Fruit fly (Drosophila melanogaster) whole organism, prepupa: ENCODE results near the gene S-Lap1.

Experiments
- Blimp-1 ChIP-seq: fragments of 200-800 bp; sonication (Bioruptor generic); optimal IDR thresholded peaks from 3 replicates; lab custom pipeline; 2017; ENCODE audit warnings: missing biosample characterization, missing genetic modification characterization, mild to moderate bottlenecking, moderate library complexity, missing genetic modification reagents
- CG10631 ChIP-seq: fragments of 200-800 bp; sonication (Bioruptor generic); optimal IDR thresholded peaks from 2 replicates; lab custom pipeline; 2016; ENCODE audit warnings: missing biosample characterization, missing genetic modification characterization
- CG10669 ChIP-seq: fragments of 200-800 bp; sonication (Bioruptor generic); optimal IDR thresholded peaks from 3 replicates; lab custom pipeline; 2018; ENCODE audit warnings: missing biosample characterization, mild to moderate bottlenecking, missing genetic modification characterization, moderate library complexity
- CG15336 ChIP-seq: fragments of 200-800 bp; sonication (Bioruptor generic); IDR thresholded peaks from 2 replicates; pipeline ENCODE4 v1.3.6; 2022; ENCODE audit warnings: missing biosample characterization, missing genetic modification characterization
- CG3032 ChIP-seq: fragments of 200-800 bp; optimal IDR thresholded peaks from 2 replicates; lab custom pipeline; 2019; ENCODE audit warnings: missing biosample characterization, mild to moderate bottlenecking, missing genetic modification characterization, moderate library complexity
- CG32006 ChIP-seq: fragments of 200-800 bp; sonication (Bioruptor generic); optimal IDR thresholded peaks from 3 replicates; lab custom pipeline; 2017; ENCODE audit warnings: missing biosample characterization, mild to moderate bottlenecking, missing genetic modification characterization
- CG34406 ChIP-seq: fragments of 200-800 bp; sonication (Bioruptor generic); optimal IDR thresholded peaks from 3 replicates; lab custom pipeline; 2016; ENCODE audit warnings: missing biosample characterization, missing genetic modification characterization
- CG3919 ChIP-seq: fragments of 200-800 bp; sonication (Bioruptor generic); optimal IDR thresholded peaks from 3 replicates; lab custom pipeline; 2016; ENCODE audit warnings: missing biosample characterization, missing genetic modification characterization
- CG4318 ChIP-seq: fragments of 200-800 bp; sonication (Bioruptor generic); optimal IDR thresholded peaks from 3 replicates; lab custom pipeline; 2017; ENCODE audit warnings: missing biosample characterization, mild to moderate bottlenecking, missing genetic modification characterization
- CG6163 ChIP-seq: fragments of 200-800 bp; sonication (Bioruptor generic); IDR thresholded peaks from 3 replicates; pipeline ENCODE4 v1.3.6; 2022; ENCODE audit warnings: missing biosample characterization, missing genetic modification characterization
- CG6808 ChIP-seq: fragments of 200-800 bp; sonication (Bioruptor generic); optimal IDR thresholded peaks from 3 replicates; lab custom pipeline; 2017; ENCODE audit warnings: missing biosample characterization, missing genetic modification characterization, mild to moderate bottlenecking, moderate library complexity, missing genetic modification reagents
- CG6854 ChIP-seq: fragments of 200-800 bp; sonication (Bioruptor generic); optimal IDR thresholded peaks from 2 replicates; lab custom pipeline; 2017; ENCODE audit warnings: missing biosample characterization, mild to moderate bottlenecking, missing genetic modification characterization
- CG7368 ChIP-seq: fragments of 200-800 bp; sonication (Bioruptor generic); optimal IDR thresholded peaks from 3 replicates; lab custom pipeline; 2016; ENCODE audit warnings: missing biosample characterization, missing genetic modification characterization
- CG8119 ChIP-seq: fragments of 200-800 bp; sonication (Bioruptor generic); IDR thresholded peaks from 3 replicates; pipeline ENCODE4 v1.3.6; 2022; ENCODE audit warnings: missing biosample characterization, missing genetic modification characterization
- CG8632 ChIP-seq: fragments of 200-800 bp; sonication (Bioruptor generic); optimal IDR thresholded peaks from 3 replicates; lab custom pipeline; 2016; ENCODE audit warnings: missing biosample characterization, missing genetic modification characterization
- CG9139 ChIP-seq: fragments of 200-800 bp; sonication (Bioruptor generic); optimal IDR thresholded peaks from 3 replicates; lab custom pipeline; 2017; ENCODE audit warnings: missing biosample characterization, mild to moderate bottlenecking, missing genetic modification characterization
- Eip75B ChIP-seq: fragments of 200-800 bp; sonication (Bioruptor generic); optimal IDR thresholded peaks from 3 replicates; lab custom pipeline; 2016; ENCODE audit warnings: missing biosample characterization, missing genetic modification characterization
- Eip78C ChIP-seq: fragments of 200-800 bp; sonication (Bioruptor generic); peaks from one replicate; lab custom pipeline; 2016; ENCODE audit warnings: missing biosample characterization, missing genetic modification characterization
- Eip93F ChIP-seq: fragments of 200-800 bp; sonication (Bioruptor generic); optimal IDR thresholded peaks from 2 replicates; lab custom pipeline; 2016; ENCODE audit warnings: missing biosample characterization, mild to moderate bottlenecking, missing genetic modification characterization
- Ets96B ChIP-seq: fragments of 200-800 bp; optimal IDR thresholded peaks from 2 replicates; lab custom pipeline; 2019; ENCODE audit warnings: missing biosample characterization, mild to moderate bottlenecking, missing genetic modification characterization, moderate library complexity
- Hr38 ChIP-seq: sonication (Bioruptor generic); optimal IDR thresholded peaks from 2 replicates; lab custom pipeline; 2016; ENCODE audit warnings: missing biosample characterization, missing genetic modification characterization
- Hr4 ChIP-seq: fragments of 200-800 bp; sonication (Bioruptor generic); optimal IDR thresholded peaks from 3 replicates; lab custom pipeline; 2016; ENCODE audit warnings: missing biosample characterization, missing genetic modification characterization
- Met ChIP-seq: fragments of 200-800 bp; sonication (Bioruptor generic); optimal IDR thresholded peaks from 3 replicates; lab custom pipeline; 2016; ENCODE audit warnings: missing biosample characterization, missing genetic modification characterization
- Sox14 ChIP-seq: fragments of 200-800 bp; sonication (Bioruptor generic); optimal IDR thresholded peaks from 3 replicates; lab custom pipeline; 2016; ENCODE audit warnings: missing biosample characterization, missing genetic modification characterization
- Sox15 ChIP-seq: fragments of 200-800 bp; sonication (Bioruptor generic); optimal IDR thresholded peaks from 3 replicates; lab custom pipeline; 2016; ENCODE audit warnings: missing biosample characterization, missing genetic modification characterization
- achi ChIP-seq: fragments of 200-800 bp; sonication (Bioruptor generic); optimal IDR thresholded peaks from 3 replicates; lab custom pipeline; 2016; ENCODE audit warnings: missing biosample characterization, missing genetic modification characterization
- acj6 ChIP-seq: fragments of 200-800 bp; sonication (Bioruptor generic); optimal IDR thresholded peaks from 3 replicates; lab custom pipeline; 2016; ENCODE audit warnings: missing biosample characterization, missing genetic modification characterization
- cyc ChIP-seq: fragments of 200-800 bp; sonication (Bioruptor generic); optimal IDR thresholded peaks from 3 replicates; lab custom pipeline; 2016; ENCODE audit warnings: missing biosample characterization, missing genetic modification characterization
- dac ChIP-seq: fragments of 200-800 bp; sonication (Bioruptor generic); optimal IDR thresholded peaks from 2 replicates; lab custom pipeline; 2017; ENCODE audit warnings: missing biosample characterization, mild to moderate bottlenecking, missing genetic modification characterization
- eg ChIP-seq: fragments of 200-800 bp; sonication (Bioruptor generic); IDR thresholded peaks from 3 replicates; pipeline ENCODE4 v1.3.6; 2022; ENCODE audit warnings: missing biosample characterization, missing genetic modification characterization
- esn ChIP-seq: fragments of 200-800 bp; sonication (Bioruptor generic); optimal IDR thresholded peaks from 2 replicates; lab custom pipeline; 2016; ENCODE audit warnings: missing biosample characterization, mild to moderate bottlenecking, missing genetic modification characterization, moderate library complexity
- fd59A ChIP-seq: fragments of 200-800 bp; sonication (Bioruptor generic); optimal IDR thresholded peaks from 2 replicates; lab custom pipeline; 2017; ENCODE audit warnings: missing biosample characterization, mild to moderate bottlenecking, missing genetic modification characterization, missing genetic modification reagents
- fd85E ChIP-seq: fragments of 200-800 bp; sonication (Bioruptor generic); optimal IDR thresholded peaks from 3 replicates; lab custom pipeline; 2016; ENCODE audit warnings: missing biosample characterization, missing genetic modification characterization
- fkh ChIP-seq: fragments of 200-800 bp; sonication (Bioruptor generic); optimal IDR thresholded peaks from 3 replicates; lab custom pipeline; 2017; ENCODE audit warnings: missing biosample characterization, mild to moderate bottlenecking, missing genetic modification characterization, moderate library complexity
- lz ChIP-seq: fragments of 200-800 bp; sonication (Bioruptor generic); optimal IDR thresholded peaks from 3 replicates; lab custom pipeline; 2016; ENCODE audit warnings: missing biosample characterization, missing genetic modification characterization
- net ChIP-seq: fragments of 200-800 bp; sonication (Bioruptor generic); optimal IDR thresholded peaks from 3 replicates; lab custom pipeline; 2016; ENCODE audit warnings: missing biosample characterization, missing genetic modification characterization
- pdm3 ChIP-seq: fragments of 200-800 bp; sonication (Bioruptor generic); optimal IDR thresholded peaks from 3 replicates; lab custom pipeline; 2016; ENCODE audit warnings: missing biosample characterization, missing genetic modification characterization
- salr ChIP-seq, 2 experiments: fragments of 200-800 bp; sonication (Bioruptor generic); optimal IDR thresholded peaks; 3 replicates each; lab custom pipeline; 2016 to 2018; ENCODE audit warnings: missing biosample characterization in 2 of 2, missing genetic modification characterization in 2 of 2, mild to moderate bottlenecking in 1 of 2
- spab ChIP-seq: fragments of 200-800 bp; sonication (Bioruptor generic); optimal IDR thresholded peaks from 2 replicates; lab custom pipeline; 2017; ENCODE audit warnings: missing biosample characterization, mild to moderate bottlenecking, missing genetic modification characterization, missing genetic modification reagents
- ss ChIP-seq, 2 experiments: fragments of 200-800 bp; sonication (Bioruptor generic); optimal IDR thresholded peaks; 2 replicates in 1 of 2; 3 replicates in 1 of 2; lab custom pipeline; 2017 to 2018; ENCODE audit warnings: mild to moderate bottlenecking in 2 of 2, missing biosample characterization in 2 of 2, missing genetic modification characterization in 2 of 2, moderate library complexity in 1 of 2
- svp ChIP-seq: fragments of 200-800 bp; sonication (Bioruptor generic); peaks from one replicate; lab custom pipeline; 2016; ENCODE audit warnings: missing biosample characterization, missing genetic modification characterization
- vri ChIP-seq: fragments of 200-800 bp; sonication (Bioruptor generic); optimal IDR thresholded peaks from 3 replicates; lab custom pipeline; 2016; ENCODE audit warnings: missing biosample characterization, mild to moderate bottlenecking, missing genetic modification characterization

The S-Lap1 gene

dm6 chr3L:8580780-8581179, 36.3 kb upstream of the S-Lap1 start:
- TF ChIP-seq pdm3 (no peak), fd85E (no peak), svp (GFP tag; lab: Kevin White, UChicago) (peak; percentile 60), Eip78C (GFP tag; lab: Kevin White, UChicago) (peak; percentile 3), CG8632 (no peak), vri (GFP tag; lab: Kevin White, UChicago) (peak; percentile 73)

DNA sequence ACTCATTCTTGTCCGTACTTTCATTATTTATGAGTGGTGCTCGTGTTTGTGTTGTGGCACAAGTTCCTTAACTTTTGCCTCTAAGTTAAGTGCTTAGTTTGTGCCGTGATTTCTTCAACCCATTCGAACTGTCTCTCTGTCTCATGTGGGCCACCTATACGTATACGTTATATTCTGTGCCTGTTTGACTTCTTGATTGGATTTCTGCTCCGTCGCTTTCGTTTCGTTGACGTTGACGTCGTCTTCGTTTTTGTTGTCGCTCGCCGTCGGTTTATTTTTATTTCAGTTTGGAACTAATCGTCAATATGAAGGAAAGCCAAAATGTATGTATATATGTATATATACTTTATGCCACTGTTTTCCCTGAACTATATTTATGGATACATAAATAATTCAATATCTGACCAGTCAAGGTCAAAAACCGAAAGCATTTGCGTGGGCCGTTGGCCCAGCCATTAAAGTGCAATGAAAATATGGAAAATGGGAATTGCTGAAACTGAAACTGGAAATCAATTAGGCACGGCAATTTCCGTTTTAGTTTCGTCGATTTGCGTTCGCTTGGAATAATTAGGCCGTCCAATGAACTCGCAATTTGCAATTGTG, 34.8 kb upstream of the S-Lap1 start:
- TF ChIP-seq fkh (GFP tag; lab: Kevin White, UChicago): no peak
- TF ChIP-seq Ets96B (tag; lab: Kevin White, UChicago): no peak
- no peak for TF ChIP-seq Hr38 (GFP tag; lab: Kevin White, UChicago)
- TF ChIP-seq CG8119: no peak
- TF ChIP-seq lz: no peak
- no peak for TF ChIP-seq Eip78C (GFP tag; lab: Kevin White, UChicago)
- no peak for TF ChIP-seq CG15336 (GFP tag; lab: Robert Waterston, UW)
- no peak for TF ChIP-seq CG10669 (GFP tag; lab: Kevin White, UChicago)
- TF ChIP-seq Met (GFP tag; lab: Kevin White, UChicago): no peak
- no peak for TF ChIP-seq Sox15 (GFP tag; lab: Kevin White, UChicago)
- no peak for TF ChIP-seq Blimp-1
- no peak for TF ChIP-seq salr (GFP tag; optimal IDR thresholded peaks at IDR 0.05; lab: Kevin White, UChicago)
- TF ChIP-seq pdm3: no peak
- TF ChIP-seq cyc (GFP tag; lab: Kevin White, UChicago): no peak
- TF ChIP-seq eg: no peak
- no peak for TF ChIP-seq CG6854
- TF ChIP-seq CG10631 (GFP tag; lab: Kevin White, UChicago): no peak
- TF ChIP-seq achi (GFP tag; lab: Kevin White, UChicago): no peak
- no peak for TF ChIP-seq CG9139 (GFP tag; lab: Kevin White, UChicago)
- TF ChIP-seq Eip75B (GFP tag; lab: Kevin White, UChicago): no peak
- TF ChIP-seq, all 60 proteins: peak for 0

DNA sequence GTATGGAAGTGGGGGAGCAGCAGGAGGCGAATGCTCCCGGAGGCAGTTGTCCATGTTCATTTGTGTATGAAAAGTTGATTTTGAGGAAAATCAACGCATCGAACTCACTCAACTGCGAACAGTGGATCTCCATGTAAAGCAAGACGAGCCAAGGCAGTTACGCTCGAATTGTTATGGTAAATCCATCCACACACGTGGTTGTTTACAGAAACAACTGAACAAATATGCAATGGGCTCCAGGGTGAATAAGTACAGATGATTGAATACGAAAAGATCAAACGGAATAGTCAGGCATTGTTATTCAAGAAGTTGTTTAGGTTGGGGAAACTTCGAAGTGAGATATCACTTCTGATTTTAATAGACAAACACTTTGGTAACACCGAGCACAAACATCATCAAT, 32.9 kb upstream of the S-Lap1 start:
- TF ChIP-seq svp (GFP tag; lab: Kevin White, UChicago) (no peak), fkh (GFP tag; lab: Kevin White, UChicago) (peak; percentile 75)

DNA sequence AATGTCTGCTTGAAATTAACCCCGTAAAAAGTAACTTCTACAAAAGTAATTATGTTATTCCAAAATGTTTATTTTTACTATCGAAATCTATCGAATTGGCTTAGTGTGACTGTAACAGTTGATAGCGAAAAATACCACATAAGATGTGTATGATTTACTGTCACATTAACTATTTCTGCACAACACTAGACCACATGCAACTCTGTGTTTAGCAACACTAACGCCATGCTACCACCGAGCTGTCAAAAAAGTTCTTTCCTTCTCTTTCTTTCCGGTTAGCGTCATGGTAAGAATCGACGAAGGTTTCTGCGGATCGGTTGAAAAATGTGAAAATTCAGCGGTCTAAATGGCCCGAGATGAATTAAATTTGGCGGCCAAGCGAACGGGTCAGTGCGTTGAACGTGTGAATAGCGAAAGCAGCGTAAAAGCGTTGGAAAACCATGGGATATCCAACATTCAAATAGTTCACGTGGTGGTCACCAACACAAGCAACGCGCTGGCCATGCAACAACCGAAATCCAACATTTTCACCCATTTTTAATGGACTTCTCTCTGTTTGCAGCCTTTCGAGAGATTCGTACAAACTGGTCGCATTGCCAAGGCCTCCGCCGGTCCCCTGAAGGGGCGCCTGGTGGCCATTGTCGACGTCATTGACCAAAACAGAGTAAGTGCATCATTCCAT, 16.1 kb upstream of the S-Lap1 start, which contains the start of the genes Nelf-E and RpL14:
Gene Nelf-E (minus strand): TSS at position 128 of the 682 bp plus-strand sequence.
Gene RpL14 (plus strand): TSS at position 255 of the 682 bp plus-strand sequence.
- TF ChIP-seq Hr4 (GFP tag; lab: Kevin White, UChicago) (no peak), Sox14 (GFP tag; lab: Kevin White, UChicago) (peak; percentile 84), esn (peak; percentile 95), cyc (GFP tag; lab: Kevin White, UChicago) (peak; percentile 88), Ets96B (tag; lab: Kevin White, UChicago) (peak; percentile 61), Blimp-1 (peak; percentile 82), CG10631 (GFP tag; lab: Kevin White, UChicago) (peak; percentile 77), CG9139 (GFP tag; lab: Kevin White, UChicago) (peak; percentile 88), CG4318 (GFP tag; lab: Kevin White, UChicago) (no peak), CG3919 (peak; percentile 93), CG7368 (peak; percentile 80), ss (GFP tag; optimal IDR thresholded peaks at IDR 0.05; lab: Kevin White, UChicago) (peak; percentile 80 to 91), CG6163 (peak; percentile 91), Met (GFP tag; lab: Kevin White, UChicago) (peak; percentile 90), fd85E (peak; percentile 91), pdm3 (peak; percentile 84), dac (peak; percentile 78), fkh (GFP tag; lab: Kevin White, UChicago) (peak; percentile 93), spab (GFP tag; lab: Kevin White, UChicago) (peak; percentile 64), CG6808 (GFP tag; lab: Kevin White, UChicago) (peak; percentile 76), CG32006 (peak; percentile 62), net (GFP tag; lab: Kevin White, UChicago) (peak; percentile 88), Hr38 (GFP tag; lab: Kevin White, UChicago) (no peak), fd59A (peak; percentile 70), Eip75B (GFP tag; lab: Kevin White, UChicago) (peak; percentile 89), CG8119 (peak; percentile 28; the same call in 2 of the 3 replicates), Eip93F (GFP tag; lab: Kevin White, UChicago) (no peak), CG34406 (peak; percentile 88), acj6 (GFP tag; lab: Kevin White, UChicago) (peak; percentile 78), achi (GFP tag; lab: Kevin White, UChicago) (peak; percentile 100), eg (peak; percentile 88), CG3032 (tag; lab: Kevin White, UChicago) (peak; percentile 83)
